Fruit fly (Drosophila melanogaster): ENCODE data around the gene CG43349.

CG43349 gene

DNA sequence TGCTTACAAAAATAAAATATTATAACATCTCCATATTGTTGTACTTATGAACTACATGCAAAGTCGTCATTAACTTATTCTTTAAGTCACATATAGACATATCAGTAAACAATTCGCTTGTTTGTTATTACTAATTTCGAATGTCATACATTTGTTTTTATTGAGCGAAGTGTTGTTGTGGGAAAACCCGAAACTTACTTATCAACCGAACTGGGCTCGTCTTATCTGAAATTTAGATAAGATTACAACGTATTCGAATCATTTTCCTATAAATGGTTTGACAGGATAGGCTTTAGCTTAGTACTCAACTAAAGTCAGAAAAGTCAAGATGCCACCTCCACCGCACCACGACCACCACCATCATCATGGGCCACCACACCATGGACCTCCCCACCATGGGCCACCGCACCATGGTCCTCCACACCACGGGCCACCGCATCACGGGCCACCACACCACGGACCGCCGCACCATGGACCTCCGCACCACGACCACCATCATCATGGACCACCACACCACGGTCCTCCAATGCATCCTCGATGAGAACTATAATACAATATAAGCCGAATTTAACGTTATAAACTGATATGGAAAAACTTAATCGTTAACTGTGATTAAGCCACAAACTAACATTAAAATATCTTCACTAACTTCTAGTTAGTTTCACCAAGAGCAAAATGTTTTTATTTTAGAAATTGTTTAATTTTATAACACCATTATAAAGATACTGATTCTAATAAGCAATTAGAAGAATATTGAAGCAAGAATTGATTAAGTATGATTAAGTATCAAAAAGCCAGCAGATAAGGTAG is at the start of gene CG43349, which contains the start of gene CG5011:
Gene CG43349, plus strand, starts transcription at position 294 of the 810 bp plus-strand sequence.
Gene CG5011, plus strand, starts transcription at position 760 of the 810 bp plus-strand sequence.
- TF ChIP-seq CTCF (optimal IDR thresholded peaks at IDR 0.05) (no peak), CG8478 (optimal IDR thresholded peaks at IDR 0.05) (no peak)

- no peak for TF ChIP-seq CTCF (optimal IDR thresholded peaks at IDR 0.05)
- no peak for TF ChIP-seq CG8478 (optimal IDR thresholded peaks at IDR 0.05)
Observed at dm6 chr2L:1150554-1150953, 49.5 kb upstream of the CG43349 start, which contains the start of the genes Tfb4 and Vps29. TSS of gene Tfb4 (minus strand) at chr2L:1150677. TSS of gene Vps29 (plus strand) at chr2L:1150766.

DNA sequence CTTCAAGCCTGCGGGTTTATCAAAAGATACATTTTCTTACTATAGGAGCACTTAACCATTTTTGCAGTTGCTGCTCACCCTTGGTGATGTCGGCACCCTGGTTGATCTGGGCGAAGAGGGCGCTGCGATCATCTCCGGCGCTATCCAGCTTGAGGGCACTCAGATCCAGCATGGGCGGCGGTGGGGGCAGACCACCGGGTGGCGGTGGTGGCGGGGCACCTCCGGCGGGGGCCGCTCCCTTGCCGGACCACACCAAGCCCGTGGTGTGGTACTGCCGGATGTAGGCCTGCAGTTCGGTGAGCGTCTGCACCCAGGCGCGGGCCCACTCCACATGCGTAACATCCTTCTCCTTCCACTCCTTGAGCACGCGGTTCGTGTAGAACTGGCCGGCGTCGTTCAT is 47.3 kb upstream of the CG43349 start:
- TF ChIP-seq CTCF (optimal IDR thresholded peaks at IDR 0.05) (no peak), CG8478 (optimal IDR thresholded peaks at IDR 0.05) (no peak)

- TF ChIP-seq CG8478 (optimal IDR thresholded peaks at IDR 0.05) (no peak), CTCF (optimal IDR thresholded peaks at IDR 0.05) (no peak)
Observed at dm6 chr2L:1156592-1157249, 43.3 kb upstream of the CG43349 start.

DNA sequence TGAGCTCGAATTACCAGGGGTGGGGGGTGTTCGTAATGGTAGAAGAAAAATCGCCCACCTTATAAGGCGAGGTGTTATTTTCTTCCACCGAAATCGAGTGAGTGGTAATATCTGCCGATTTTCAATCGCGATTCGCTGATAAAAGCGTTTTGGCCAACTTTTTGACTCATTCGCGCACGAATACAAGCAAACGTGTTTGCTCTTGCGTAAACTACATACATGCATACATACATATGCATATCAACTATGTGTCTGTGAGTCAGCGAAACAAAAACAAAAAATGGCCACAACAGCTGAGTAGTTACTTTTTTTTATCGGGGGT is 42.7 kb upstream of the CG43349 start:
- no peak for TF ChIP-seq CTCF (optimal IDR thresholded peaks at IDR 0.05)
- no peak for TF ChIP-seq CG8478 (optimal IDR thresholded peaks at IDR 0.05)

- TF ChIP-seq CTCF (optimal IDR thresholded peaks at IDR 0.05) (no peak), CG8478 (optimal IDR thresholded peaks at IDR 0.05) (no peak)
Observed at dm6 chr2L:1157679-1158518, 42.1 kb upstream of the CG43349 start, which contains the start of gene capt. TSS of gene capt (minus strand) at chr2L:1158262.

dm6 chr2L:1158519-1159319 is 41.3 kb upstream of the CG43349 start, which contains the start of gene Tango14:
TSS of gene Tango14 (plus strand) at chr2L:1158661.
- TF ChIP-seq CG8478 (optimal IDR thresholded peaks at IDR 0.05), result no peak

DNA sequence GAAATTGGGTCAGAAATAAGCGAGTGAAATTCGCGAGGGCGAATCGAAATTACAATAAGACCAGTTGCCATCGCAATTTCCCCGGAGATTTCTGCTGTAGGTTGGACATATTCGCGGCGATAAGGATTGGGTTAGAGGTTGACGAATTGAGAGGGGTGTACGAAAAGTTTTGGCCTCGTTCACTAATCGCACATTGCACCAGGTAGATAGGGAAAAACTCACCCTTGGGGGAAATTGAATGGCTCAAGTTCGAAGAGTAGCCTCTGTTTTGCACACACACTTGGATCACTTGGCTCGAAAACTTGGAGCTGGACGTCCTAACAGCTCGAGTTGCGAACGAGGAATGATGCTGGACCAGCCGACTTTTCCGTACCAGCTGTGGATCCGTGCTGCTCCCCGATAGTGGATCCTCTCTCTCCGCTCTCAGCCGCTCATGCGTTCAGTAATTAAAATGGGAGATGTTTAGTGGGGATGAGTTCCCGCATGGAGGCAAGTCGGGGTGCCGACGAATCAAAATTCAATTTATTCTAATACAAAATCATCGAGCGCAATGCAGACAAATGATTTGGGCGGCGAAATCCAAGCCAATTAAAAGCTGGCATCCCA is 36.4 kb upstream of the CG43349 start, which contains the start of gene CG5080:
Gene CG5080, minus strand, starts transcription at position 349 of the 606 bp plus-strand sequence.
- TF ChIP-seq CTCF (optimal IDR thresholded peaks at IDR 0.05), result no peak
- no peak for TF ChIP-seq CG8478 (optimal IDR thresholded peaks at IDR 0.05)

DNA sequence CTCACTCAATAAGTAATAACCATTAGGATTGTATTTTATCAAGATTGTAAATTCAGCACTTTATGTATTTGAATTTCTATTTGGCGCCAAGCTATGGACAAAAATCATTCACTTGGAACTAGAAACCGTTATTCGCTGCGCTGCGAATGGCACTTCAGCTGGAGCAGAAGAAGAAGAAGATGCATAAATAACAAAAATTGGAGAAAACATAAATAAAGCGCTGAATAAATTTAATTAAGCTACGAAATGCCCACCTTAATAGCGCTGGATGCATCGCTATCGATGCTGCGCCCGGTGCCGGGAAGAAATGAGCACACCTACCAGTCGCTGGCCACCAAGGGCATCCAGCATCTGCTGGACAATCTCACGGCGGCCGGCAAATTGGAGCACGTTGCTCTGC is 35.7 kb upstream of the CG43349 start, which contains the start of gene IntS14:
Gene IntS14, plus strand, starts transcription at position 150 of the 400 bp plus-strand sequence.
- TF ChIP-seq CTCF (optimal IDR thresholded peaks at IDR 0.05), result no peak
- TF ChIP-seq CG8478 (optimal IDR thresholded peaks at IDR 0.05), result no peak

DNA sequence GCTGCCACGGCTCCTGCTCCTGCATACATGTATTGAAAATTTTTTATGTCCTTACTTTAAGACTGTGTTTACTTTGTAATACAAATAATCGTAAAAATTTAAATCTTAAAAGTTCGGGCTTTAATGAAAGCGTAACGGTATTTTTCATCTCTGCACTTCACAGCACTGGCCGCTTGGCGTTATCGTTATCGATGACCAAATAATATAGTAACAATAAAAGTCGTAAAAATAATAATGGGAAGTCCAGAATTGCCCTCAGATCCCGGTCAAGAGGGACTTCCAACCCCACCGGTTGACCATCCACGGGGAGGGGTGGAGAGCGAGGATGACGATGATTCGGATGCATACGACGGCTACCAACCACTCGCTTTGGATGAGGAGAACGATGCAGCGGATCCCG is 33.7 kb upstream of the CG43349 start, which contains the start of gene CG14341:
Gene CG14341, plus strand, starts transcription at position 181 of the 400 bp plus-strand sequence.
- TF ChIP-seq CTCF (optimal IDR thresholded peaks at IDR 0.05) (no peak), CG8478 (optimal IDR thresholded peaks at IDR 0.05) (no peak)

DNA sequence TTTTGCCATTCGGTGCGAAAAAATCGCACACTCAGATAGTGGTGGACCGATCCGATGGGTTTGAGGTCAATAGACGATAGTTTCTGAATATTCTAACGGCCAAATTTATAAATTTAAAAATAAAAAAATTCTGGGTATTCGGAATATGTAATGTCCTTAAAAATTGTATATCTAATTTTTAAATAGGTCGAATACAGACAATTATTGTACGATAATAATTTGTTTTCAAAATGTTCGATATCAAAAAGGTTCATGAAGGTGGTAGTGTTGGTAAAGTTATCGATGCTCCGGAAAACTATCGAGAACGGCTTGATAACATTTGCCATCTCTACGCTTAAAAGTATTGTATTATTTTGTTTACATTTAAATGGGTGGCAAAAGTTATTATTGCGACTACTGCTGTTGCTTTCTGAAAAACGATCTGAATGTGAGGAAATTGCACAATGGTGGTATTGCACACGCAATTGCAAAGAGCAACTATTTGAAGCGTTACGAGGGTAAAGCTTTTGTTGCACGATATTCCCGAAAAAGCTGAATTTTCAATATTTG is 30.1 kb upstream of the CG43349 start, which contains the start of the genes CG31922 and Plap:
Gene CG31922, plus strand, starts transcription at position 315 of the 549 bp plus-strand sequence.
Gene Plap, minus strand, starts transcription at position 499 of the 549 bp plus-strand sequence.
- TF ChIP-seq CG8478 (optimal IDR thresholded peaks at IDR 0.05) (no peak), CTCF (optimal IDR thresholded peaks at IDR 0.05) (no peak)

DNA sequence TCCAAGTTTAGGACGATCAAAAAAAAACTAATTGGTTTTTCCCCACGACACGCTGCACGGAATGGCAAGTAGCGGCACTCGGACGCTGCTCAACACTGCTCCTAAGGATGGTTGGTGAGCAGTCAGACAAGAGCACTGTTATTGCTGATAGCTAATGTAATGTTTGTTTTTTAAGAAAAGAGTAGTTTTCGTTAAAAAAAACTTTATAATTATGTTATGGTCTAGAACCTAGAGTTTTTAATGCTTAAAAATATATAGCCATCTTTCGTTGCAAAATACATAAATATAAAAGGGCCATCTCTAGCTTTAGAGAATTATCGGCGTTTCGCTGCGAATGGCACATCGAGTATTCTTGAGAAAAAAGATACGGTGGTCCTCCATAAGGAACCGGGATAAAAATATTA is 27.3 kb upstream of the CG43349 start, which contains the start of the genes Charon and CG4887:
Gene Charon, minus strand, starts transcription at position 102 of the 404 bp plus-strand sequence.
Gene CG4887, plus strand, starts transcription at position 306 of the 404 bp plus-strand sequence.
- TF ChIP-seq CTCF (optimal IDR thresholded peaks at IDR 0.05) (no peak), CG8478 (optimal IDR thresholded peaks at IDR 0.05) (no peak)

DNA sequence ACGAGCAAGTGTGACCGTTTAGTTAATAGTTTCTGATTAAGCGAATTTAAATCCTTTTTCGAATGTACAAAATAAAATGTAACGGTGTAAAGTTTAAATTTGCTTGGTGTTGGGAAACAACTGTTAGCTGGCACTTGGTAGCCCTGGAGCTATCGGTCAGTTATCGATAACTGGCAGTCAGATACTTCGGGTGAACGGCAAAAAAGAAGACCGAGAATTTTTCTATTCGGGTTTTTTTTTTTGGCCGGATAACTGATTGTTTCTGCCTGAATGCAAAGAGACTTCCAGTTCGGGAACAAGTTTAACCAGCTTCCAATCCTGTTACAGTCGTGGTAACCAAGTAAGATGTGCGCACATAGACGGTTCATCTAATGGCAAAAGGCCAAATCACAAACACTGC is 22.5 kb upstream of the CG43349 start, which contains the start of gene CG4896:
Gene CG4896, plus strand, starts transcription at position 169 of the 400 bp plus-strand sequence.
- no peak for TF ChIP-seq CG8478 (optimal IDR thresholded peaks at IDR 0.05)
- TF ChIP-seq CTCF (optimal IDR thresholded peaks at IDR 0.05), result no peak
